Worm (Caenorhabditis elegans): Measurements from ENCODE around the gene C15B12.1.

C15B12.1 gene

ce11 chrX:6476540-6476939 is at the start of gene C15B12.1:
Gene C15B12.1, plus strand, starts transcription at chrX:6476810.
- TF ChIP-seq gei-8 (GFP tag; optimal IDR thresholded peaks at IDR 0.05) (no peak), php-3 (GFP tag; IDR thresholded peaks at IDR 0.05) (peak; percentile 70), F44E2.7 (GFP tag; IDR thresholded peaks at IDR 0.05) (no peak), nhr-28 (tag; optimal IDR thresholded peaks at IDR 0.05) (peak; percentile 22), dve-1 (tag; optimal IDR thresholded peaks at IDR 0.05; ENCODE audit: insufficient read depth) (peak; percentile 36), pqm-1 (tag; optimal IDR thresholded peaks at IDR 0.05) (peak; percentile 16)

- TF ChIP-seq sdz-12 (GFP tag; optimal IDR thresholded peaks at IDR 0.05) (no peak), nhr-42 (GFP tag; IDR thresholded peaks at IDR 0.05) (no peak), mdl-1 (tag; optimal IDR thresholded peaks at IDR 0.05) (peak in 1 of 2 experiments; percentile 36), ceh-44 (GFP tag; IDR thresholded peaks at IDR 0.05) (no peak), vab-7 (GFP tag; IDR thresholded peaks at IDR 0.05) (no peak), hmg-1.1 (GFP tag; IDR thresholded peaks at IDR 0.05) (no peak), hlh-11 (tag; optimal IDR thresholded peaks at IDR 0.05) (peak; percentile 71), mxl-2 (GFP tag; conservative IDR thresholded peaks at IDR 0.05) (no peak), dmd-6 (GFP tag; IDR thresholded peaks at IDR 0.05) (peak; percentile 80), Y75B8A.6 (GFP tag; IDR thresholded peaks at IDR 0.05) (no peak), nhr-237 (tag; optimal IDR thresholded peaks at IDR 0.05) (no peak), pqm-1 (tag; optimal IDR thresholded peaks at IDR 0.05) (peak; percentile 96), dmd-9 (GFP tag; IDR thresholded peaks at IDR 0.05) (no peak), egl-43 (GFP tag; IDR thresholded peaks at IDR 0.05) (no peak), T20F7.1 (GFP tag; optimal IDR thresholded peaks at IDR 0.05) (no peak), nhr-25 (tag; optimal IDR thresholded peaks at IDR 0.05; ENCODE audit: borderline replicate concordance, insufficient read depth) (no peak), ceh-62 (tag; optimal IDR thresholded peaks at IDR 0.05) (no peak), R02D3.7 (tag; optimal IDR thresholded peaks at IDR 0.05) (no peak), nhr-41 (GFP tag; IDR thresholded peaks at IDR 0.05) (no peak), nhr-28 (tag; optimal IDR thresholded peaks at IDR 0.05) (peak; percentile 95), dve-1 (tag; optimal IDR thresholded peaks at IDR 0.05; ENCODE audit: insufficient read depth) (peak; percentile 89), nhr-77 (tag; optimal IDR thresholded peaks at IDR 0.05) (peak; percentile 90), daf-16 (GFP tag; optimal IDR thresholded peaks at IDR 0.05) (no peak), daf-16 (tag; optimal IDR thresholded peaks at IDR 0.05) (peak; percentile 75), ama-1 (optimal IDR thresholded peaks at IDR 0.05) (no peak), nhr-111 (GFP tag; optimal IDR thresholded peaks at IDR 0.05) (no peak), cey-2 (tag; optimal IDR thresholded peaks at IDR 0.05; ENCODE audit: borderline replicate concordance, insufficient read depth) (no peak), zip-11 (GFP tag; IDR thresholded peaks at IDR 0.05) (no peak), nhr-11 (tag; optimal IDR thresholded peaks at IDR 0.05) (no peak), F44E2.7 (GFP tag; IDR thresholded peaks at IDR 0.05) (no peak), pha-4 (GFP tag; IDR thresholded peaks at IDR 0.05) (no peak), pha-4 (tag; optimal IDR thresholded peaks at IDR 0.05) (no peak), lin-1 (GFP tag; IDR thresholded peaks at IDR 0.05) (0 out of 2 replicates have a peak, but pooled peaks have one; percentile 36), hlh-30 (tag; optimal IDR thresholded peaks at IDR 0.05; ENCODE audit: insufficient read depth) (no peak), D1046.2 (GFP tag; IDR thresholded peaks at IDR 0.05) (no peak), lim-7 (GFP tag; IDR thresholded peaks at IDR 0.05) (no peak), Y48G9A.11 (GFP tag; IDR thresholded peaks at IDR 0.05) (no peak), ceh-82 (tag; optimal IDR thresholded peaks at IDR 0.05) (no peak), zag-1 (tag; optimal IDR thresholded peaks at IDR 0.05) (no peak), nhr-6 (tag; optimal IDR thresholded peaks at IDR 0.05) (no peak), lir-3 (tag; optimal IDR thresholded peaks at IDR 0.05) (no peak), mxl-3 (GFP tag; optimal IDR thresholded peaks at IDR 0.05) (no peak), nhr-48 (tag; optimal IDR thresholded peaks at IDR 0.05) (no peak), nhr-102 (tag; optimal IDR thresholded peaks at IDR 0.05) (peak; percentile 43), unc-39 (tag; optimal IDR thresholded peaks at IDR 0.05) (no peak), saeg-2 (GFP tag; IDR thresholded peaks at IDR 0.05) (no peak), ztf-7 (tag; optimal IDR thresholded peaks at IDR 0.05) (no peak)
These were observed 49.5 kb upstream of the C15B12.1 start for ce11 chrX:6427147-6427546.
